Fruit fly (Drosophila melanogaster) whole organism, embryonic: ENCODE data around the gene Mvb12.

Experiments used
- CG11398 ChIP-seq: fragments of 200-800 bp; sonication (Bioruptor generic); optimal IDR thresholded peaks from 2 replicates; lab custom pipeline; 2016; ENCODE audit warnings: missing biosample characterization, missing genetic modification characterization
- CG15479 ChIP-seq: fragments of 200-800 bp; sonication (Bioruptor generic); optimal IDR thresholded peaks from 3 replicates; lab custom pipeline; 2019; ENCODE audit warnings: missing biosample characterization, mild to moderate bottlenecking, missing genetic modification characterization, moderate library complexity
- CG6854 ChIP-seq: fragments of 200-800 bp; sonication (Bioruptor generic); optimal IDR thresholded peaks from 3 replicates; lab custom pipeline; 2017; ENCODE audit warnings: missing biosample characterization, mild to moderate bottlenecking, missing genetic modification characterization
- D19B ChIP-seq: fragments of 200-800 bp; sonication (Bioruptor generic); optimal IDR thresholded peaks from 2 replicates; lab custom pipeline; 2017; ENCODE audit warnings: missing biosample characterization, mild to moderate bottlenecking, missing genetic modification characterization
- HHEX ChIP-seq: fragments of 200-800 bp; sonication (Bioruptor generic); optimal IDR thresholded peaks from 3 replicates; lab custom pipeline; 2017; ENCODE audit warnings: missing biosample characterization, mild to moderate bottlenecking, missing genetic modification characterization, missing genetic modification reagents
- ftz-f1 ChIP-seq: fragments of 200-800 bp; sonication (Bioruptor generic); optimal IDR thresholded peaks from 2 replicates; lab custom pipeline; 2016; ENCODE audit warnings: missing biosample characterization, missing genetic modification characterization

- TF ChIP-seq CG6854 (GFP tag; lab: Kevin White, UChicago) (no peak), D19B (no peak), HHEX (peak; percentile 56), ftz-f1 (no peak), CG11398 (no peak), CG15479 (GFP tag; lab: Kevin White, UChicago) (no peak)
Measured at dm6 chrX:18082674-18083073, 18.4 kb downstream of the Mvb12 start.
